Worm (Caenorhabditis elegans): ENCODE measurements around the gene EEED8.12.

The EEED8.12 gene

ce11 chrII:5388786-5389421 lies 19.9 kb downstream of the EEED8.12 start, which contains the start of gene rsp-4:
Gene rsp-4, minus strand, starts transcription at chrII:5388836.
- TF ChIP-seq lin-11 (tag; optimal IDR thresholded peaks at IDR 0.05) (no peak), hlh-15 (tag; optimal IDR thresholded peaks at IDR 0.05) (no peak), npax-4 (tag; optimal IDR thresholded peaks at IDR 0.05) (no peak), C38D4.7 (GFP tag; optimal IDR thresholded peaks at IDR 0.05) (no peak), pag-3 (tag; optimal IDR thresholded peaks at IDR 0.05; ENCODE audit: borderline replicate concordance) (no peak), sdc-2 (tag; optimal IDR thresholded peaks at IDR 0.05) (no peak), pha-2 (tag; optimal IDR thresholded peaks at IDR 0.05) (no peak), ceh-18 (tag; optimal IDR thresholded peaks at IDR 0.05) (no peak), nhr-232 (tag; optimal IDR thresholded peaks at IDR 0.05) (no peak)

DNA sequence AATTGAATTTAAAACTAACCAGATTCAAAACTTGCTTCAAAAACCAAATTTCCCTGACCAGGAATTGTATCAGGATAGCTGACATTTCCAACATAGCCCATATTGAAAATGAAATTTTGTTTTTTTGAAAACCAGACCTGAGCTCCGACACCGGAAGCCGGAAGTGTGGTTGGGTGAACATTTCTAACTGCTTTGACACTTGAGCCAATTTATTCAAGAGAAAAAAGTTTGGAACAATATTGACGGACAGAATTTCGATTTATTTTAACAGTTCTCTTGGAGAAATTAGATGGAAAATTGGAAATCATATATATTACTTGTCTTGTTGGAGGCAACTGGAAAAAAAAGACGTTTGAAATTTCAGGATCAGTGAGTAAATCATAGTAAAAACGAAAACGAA lies 21.6 kb downstream of the EEED8.12 start, which contains the start of gene ccpp-6:
ccpp-6 (minus strand) TSS at position 101 of the 400 bp plus-strand sequence.
- no peak for TF ChIP-seq ceh-31 (tag; optimal IDR thresholded peaks at IDR 0.05)
- TF ChIP-seq pha-4 (tag; optimal IDR thresholded peaks at IDR 0.05): no peak
- TF ChIP-seq ceh-48 (tag; optimal IDR thresholded peaks at IDR 0.05): no peak
- TF ChIP-seq zip-5 (tag; optimal IDR thresholded peaks at IDR 0.05): no peak
- TF ChIP-seq K02D7.2 (tag; optimal IDR thresholded peaks at IDR 0.05): no peak
- no peak for TF ChIP-seq Y22D7AL.16 (tag; optimal IDR thresholded peaks at IDR 0.05)

ce11 chrII:5384282-5384681 lies 24.5 kb downstream of the EEED8.12 start:
- TF ChIP-seq unc-86 (tag; optimal IDR thresholded peaks at IDR 0.05) (no peak), ets-4 (tag; optimal IDR thresholded peaks at IDR 0.05) (no peak), pha-2 (tag; optimal IDR thresholded peaks at IDR 0.05) (no peak), pax-1 (tag; optimal IDR thresholded peaks at IDR 0.05) (no peak), ceh-18 (tag; optimal IDR thresholded peaks at IDR 0.05) (no peak), nhr-232 (tag; optimal IDR thresholded peaks at IDR 0.05) (no peak), hlh-30 (tag; optimal IDR thresholded peaks at IDR 0.05; ENCODE audit: insufficient read depth) (no peak), ceh-9 (tag; optimal IDR thresholded peaks at IDR 0.05) (no peak), syd-9 (tag; optimal IDR thresholded peaks at IDR 0.05) (no peak), zip-5 (tag; optimal IDR thresholded peaks at IDR 0.05) (no peak), ztf-16 (tag; optimal IDR thresholded peaks at IDR 0.05) (no peak), F13H6.1 (tag; optimal IDR thresholded peaks at IDR 0.05) (no peak), K02D7.2 (tag; optimal IDR thresholded peaks at IDR 0.05) (no peak), npax-4 (tag; optimal IDR thresholded peaks at IDR 0.05) (no peak), hlh-15 (tag; optimal IDR thresholded peaks at IDR 0.05) (no peak), elt-4 (tag; optimal IDR thresholded peaks at IDR 0.05) (no peak), pha-4 (tag; optimal IDR thresholded peaks at IDR 0.05) (no peak), ceh-24 (tag; optimal IDR thresholded peaks at IDR 0.05) (no peak), dve-1 (tag; optimal IDR thresholded peaks at IDR 0.05) (no peak)

DNA sequence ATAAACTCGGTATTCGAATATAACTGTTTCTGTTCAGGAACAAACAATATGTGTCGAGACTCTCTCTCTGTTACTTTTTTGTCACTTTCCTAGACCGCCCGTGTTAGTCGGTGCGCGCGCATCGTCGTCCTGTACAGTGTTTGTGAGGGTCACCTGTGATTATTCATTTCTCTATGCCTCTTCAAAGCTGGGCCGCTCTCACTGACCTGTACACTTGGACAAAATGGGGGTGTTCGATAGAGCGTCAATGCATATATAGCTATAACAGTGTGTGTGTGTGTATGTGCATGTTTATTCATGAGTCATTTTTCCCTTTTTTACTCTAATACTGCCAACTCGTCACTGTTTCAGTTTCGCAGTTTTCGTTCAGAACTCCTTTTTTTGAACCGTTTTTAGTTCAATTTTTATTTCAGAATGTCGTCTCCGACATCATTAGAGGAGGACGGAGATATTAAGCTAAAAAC lies 29.2 kb downstream of the EEED8.12 start, which contains the start of gene pkc-3:
pkc-3 (plus strand) TSS at position 414 of the 464 bp plus-strand sequence.
- TF ChIP-seq ceh-18 (tag; optimal IDR thresholded peaks at IDR 0.05): no peak
- no peak for TF ChIP-seq tbx-7 (tag; optimal IDR thresholded peaks at IDR 0.05)
- no peak for TF ChIP-seq Y22D7AL.16 (tag; optimal IDR thresholded peaks at IDR 0.05)
- no peak for TF ChIP-seq dmd-4 (tag; optimal IDR thresholded peaks at IDR 0.05; ENCODE audit: borderline replicate concordance)
- no peak for TF ChIP-seq zip-5 (tag; optimal IDR thresholded peaks at IDR 0.05)
- peak; percentile 34 for TF ChIP-seq nfya-1 (tag; optimal IDR thresholded peaks at IDR 0.05)
- no peak for TF ChIP-seq ceh-14 (tag; optimal IDR thresholded peaks at IDR 0.05)
- TF ChIP-seq ceh-45 (GFP tag; IDR thresholded peaks at IDR 0.05): no peak
- TF ChIP-seq ceh-6 (GFP tag; optimal IDR thresholded peaks at IDR 0.05): no peak
- peak; percentile 4 for TF ChIP-seq dve-1 (tag; optimal IDR thresholded peaks at IDR 0.05)
- no peak for TF ChIP-seq pag-3 (tag; optimal IDR thresholded peaks at IDR 0.05; ENCODE audit: borderline replicate concordance)
- no peak for TF ChIP-seq ets-4 (tag; optimal IDR thresholded peaks at IDR 0.05)
- no peak for TF ChIP-seq ceh-9 (tag; optimal IDR thresholded peaks at IDR 0.05)
- no peak for TF ChIP-seq odd-2 (tag; optimal IDR thresholded peaks at IDR 0.05)
- no peak for TF ChIP-seq sox-2 (GFP tag; IDR thresholded peaks at IDR 0.05)
- no peak for TF ChIP-seq sox-4 (tag; optimal IDR thresholded peaks at IDR 0.05)
- no peak for TF ChIP-seq hlh-13 (GFP tag; optimal IDR thresholded peaks at IDR 0.05)
- no peak for TF ChIP-seq ttx-3 (tag; optimal IDR thresholded peaks at IDR 0.05)
- peak; percentile 26 for TF ChIP-seq T23F11.4 (GFP tag; optimal IDR thresholded peaks at IDR 0.05)
- peak; percentile 14 for TF ChIP-seq tbx-2 (tag; optimal IDR thresholded peaks at IDR 0.05)
- TF ChIP-seq lim-6 (tag; optimal IDR thresholded peaks at IDR 0.05): no peak
- TF ChIP-seq hlh-6 (tag; optimal IDR thresholded peaks at IDR 0.05): no peak
- TF ChIP-seq unc-86 (tag; optimal IDR thresholded peaks at IDR 0.05): no peak
- peak; percentile 43 for TF ChIP-seq ama-1 (optimal IDR thresholded peaks at IDR 0.05)
- peak; percentile 2 for TF ChIP-seq hlh-30 (tag; optimal IDR thresholded peaks at IDR 0.05; ENCODE audit: insufficient read depth)
- no peak for TF ChIP-seq ceh-30 (tag; optimal IDR thresholded peaks at IDR 0.05)
- TF ChIP-seq npax-4 (tag; optimal IDR thresholded peaks at IDR 0.05): no peak
- TF ChIP-seq ceh-2 (tag; optimal IDR thresholded peaks at IDR 0.05): peak; percentile 9
- TF ChIP-seq C08G9.2 (tag; optimal IDR thresholded peaks at IDR 0.05): no peak

Data from whole organism, late embryonic.